Worm (Caenorhabditis elegans) whole organism, L1 larva: ENCODE results near the gene rpl-23.

Experiments
- C16A3.4 ChIP-seq: fragments of 150-350 bp; optimal IDR thresholded peaks from 2 replicates; lab custom pipeline; 2014; ENCODE audit warnings: missing biosample characterization, missing genetic modification characterization
- F16B12.6 ChIP-seq: fragments of 150-350 bp; optimal IDR thresholded peaks from 2 replicates; lab custom pipeline; 2014; ENCODE audit warnings: missing biosample characterization, missing genetic modification characterization
- alr-1 ChIP-seq: fragments of 200-800 bp; sonication (Bioruptor generic); optimal IDR thresholded peaks from 2 replicates; lab custom pipeline; 2018; ENCODE audit warnings: borderline replicate concordance, mild to moderate bottlenecking, missing genetic modification characterization, missing compliant biosample characterization
- ama-1 ChIP-seq: fragments of 150-350 bp; optimal IDR thresholded peaks from 2 replicates; lab custom pipeline; 2014
- ceh-63 ChIP-seq: fragments of 200-800 bp; sonication (Bioruptor generic); optimal IDR thresholded peaks from 2 replicates; lab custom pipeline; 2018; ENCODE audit warnings: mild to moderate bottlenecking, missing genetic modification characterization, missing compliant biosample characterization
- ceh-8 ChIP-seq: fragments of 200-800 bp; sonication (Bioruptor generic); optimal IDR thresholded peaks from 2 replicates; lab custom pipeline; 2018; ENCODE audit warnings: mild to moderate bottlenecking, missing genetic modification characterization, moderate library complexity, missing compliant biosample characterization
- ceh-82 ChIP-seq, 3 experiments: fragments of 150-350 bp in 1 of 3; sonication (generic microtip) in 2 of 3; optimal IDR thresholded peaks; 2 replicates each; lab custom pipeline; 2014 to 2017; ENCODE audit warnings: missing biosample characterization in 3 of 3, missing genetic modification characterization in 3 of 3
- ceh-88 ChIP-seq: fragments of 200-800 bp; sonication (Bioruptor generic); IDR thresholded peaks from 2 replicates; pipeline ENCODE4 v1.3.6; 2022; ENCODE audit warnings: missing genetic modification characterization, missing compliant biosample characterization
- ceh-90 ChIP-seq: sonication (generic microtip); optimal IDR thresholded peaks from 2 replicates; lab custom pipeline; 2016; ENCODE audit warnings: missing genetic modification characterization, missing compliant biosample characterization
- ces-1 ChIP-seq: fragments of 150-350 bp; optimal IDR thresholded peaks from 2 replicates; lab custom pipeline; 2014; ENCODE audit warnings: missing biosample characterization, missing genetic modification reagents, missing genetic modification characterization
- dpl-1 ChIP-seq, 3 experiments: fragments of 150-350 bp in 2 of 3; sonication (generic microtip) in 1 of 3; optimal IDR thresholded peaks; 2 replicates each; lab custom pipeline; 2014 to 2017; ENCODE audit warnings: missing biosample characterization in 3 of 3, missing genetic modification characterization in 3 of 3, missing genetic modification reagents in 3 of 3
- dsc-1 ChIP-seq: sonication (generic microtip); optimal IDR thresholded peaks from 2 replicates; lab custom pipeline; 2016; ENCODE audit warnings: mild to moderate bottlenecking, missing genetic modification characterization, missing compliant biosample characterization
- efl-1 ChIP-seq, 4 experiments: fragments of 150-350 bp; optimal IDR thresholded peaks in 3 of 4; peaks in 1 of 4; 1 replicate in 1 of 4; 2 replicates in 3 of 4; lab custom pipeline; 2014; ENCODE audit warnings: missing biosample characterization in 2 of 4, missing genetic modification characterization in 2 of 4, missing genetic modification reagents in 2 of 4
- efl-3 ChIP-seq: fragments of 200-800 bp; sonication (Bioruptor generic); optimal IDR thresholded peaks from 2 replicates; lab custom pipeline; 2018; ENCODE audit warnings: mild to moderate bottlenecking, missing genetic modification characterization, missing compliant biosample characterization
- egl-13 ChIP-seq: sonication (generic microtip); optimal IDR thresholded peaks from 2 replicates; lab custom pipeline; 2016; ENCODE audit warnings: missing genotype, missing genetic modification reagents, missing genetic modification characterization, missing compliant biosample characterization
- elt-3 ChIP-seq, 6 experiments: fragments of 150-350 bp in 1 of 6; sonication (generic microtip); optimal IDR thresholded peaks; 2 replicates each; lab custom pipeline; 2017 to 2018; ENCODE audit warnings: missing biosample characterization in 6 of 6, missing genetic modification characterization in 6 of 6, inconsistent platforms in 1 of 6
- fkh-10 ChIP-seq: sonication (generic microtip); optimal IDR thresholded peaks from 2 replicates; lab custom pipeline; 2017; ENCODE audit warnings: missing biosample characterization, missing genetic modification reagents, missing genetic modification characterization
- fkh-8 ChIP-seq: sonication (generic microtip); optimal IDR thresholded peaks from 2 replicates; lab custom pipeline; 2016; ENCODE audit warnings: mild to moderate bottlenecking, missing genetic modification characterization, missing compliant biosample characterization
- fos-1 ChIP-seq: fragments of 150-350 bp; optimal IDR thresholded peaks from 2 replicates; lab custom pipeline; 2014; ENCODE audit warnings: missing biosample characterization, missing genetic modification characterization
- grh-1 ChIP-seq: fragments of 200-800 bp; sonication (Bioruptor generic); IDR thresholded peaks from 2 replicates; pipeline ENCODE4 v1.3.6; 2022; ENCODE audit warnings: missing genetic modification reagents, missing genetic modification characterization, missing compliant biosample characterization
- hlh-17 ChIP-seq: fragments of 200-800 bp; sonication (Bioruptor generic); optimal IDR thresholded peaks from 2 replicates; lab custom pipeline; 2018; ENCODE audit warnings: missing genetic modification characterization, mild to moderate bottlenecking, missing compliant biosample characterization, moderate library complexity, borderline replicate concordance
- hpl-2 ChIP-seq: fragments of 150-350 bp; optimal IDR thresholded peaks from 2 replicates; lab custom pipeline; 2014; ENCODE audit warnings: missing biosample characterization, missing genetic modification reagents, missing genetic modification characterization
- irx-1 ChIP-seq: sonication (generic microtip); optimal IDR thresholded peaks from 2 replicates; lab custom pipeline; 2016; ENCODE audit warnings: missing genetic modification characterization, missing compliant biosample characterization
- lin-13 ChIP-seq: fragments of 150-350 bp; optimal IDR thresholded peaks from 2 replicates; lab custom pipeline; 2014; ENCODE audit warnings: missing biosample characterization, missing genetic modification reagents, missing genetic modification characterization
- lin-35 ChIP-seq, 2 experiments: fragments of 150-350 bp; optimal IDR thresholded peaks; 2 replicates each; lab custom pipeline; 2014; ENCODE audit warnings: missing biosample characterization in 2 of 2, missing genetic modification characterization in 2 of 2, missing genetic modification reagents in 2 of 2
- lin-39 ChIP-seq: fragments of 150-350 bp; optimal IDR thresholded peaks from 2 replicates; lab custom pipeline; 2014; ENCODE audit warnings: missing biosample characterization, missing genetic modification reagents, missing genetic modification characterization
- lir-3 ChIP-seq: sonication (generic microtip); optimal IDR thresholded peaks from 2 replicates; lab custom pipeline; 2016; ENCODE audit warnings: mild to moderate bottlenecking, missing genetic modification characterization, moderate library complexity, missing compliant biosample characterization; ENCODE audit not compliant: poor library complexity
- lsy-2 ChIP-seq, 2 experiments: fragments of 150-350 bp; optimal IDR thresholded peaks; 2 replicates each; lab custom pipeline; 2014; ENCODE audit warnings: missing biosample characterization in 2 of 2, missing genetic modification characterization in 2 of 2
- mep-1 ChIP-seq: fragments of 150-350 bp; optimal IDR thresholded peaks from 2 replicates; lab custom pipeline; 2014; ENCODE audit warnings: missing biosample characterization, missing genetic modification characterization
- nhr-47 ChIP-seq: sonication (generic microtip); optimal IDR thresholded peaks from 2 replicates; lab custom pipeline; 2016; ENCODE audit warnings: mild to moderate bottlenecking, missing genetic modification characterization, moderate library complexity, missing compliant biosample characterization
- nhr-71 ChIP-seq: sonication (generic microtip); optimal IDR thresholded peaks from 2 replicates; lab custom pipeline; 2016; ENCODE audit warnings: mild to moderate bottlenecking, missing genetic modification characterization, moderate library complexity, missing compliant biosample characterization
- nhr-76 ChIP-seq: sonication (generic microtip); optimal IDR thresholded peaks from 2 replicates; lab custom pipeline; 2017; ENCODE audit warnings: missing biosample characterization, missing genetic modification characterization
- nhr-77 ChIP-seq: fragments of 150-350 bp; optimal IDR thresholded peaks from 2 replicates; lab custom pipeline; 2014; ENCODE audit warnings: missing biosample characterization, missing genetic modification characterization
- nhr-85 ChIP-seq: sonication (generic microtip); peaks from one replicate; lab custom pipeline; 2016; ENCODE audit warnings: missing genetic modification characterization, inconsistent platforms, missing compliant biosample characterization
- pax-3 ChIP-seq: fragments of 200-800 bp; sonication (Bioruptor generic); optimal IDR thresholded peaks from 2 replicates; lab custom pipeline; 2018; ENCODE audit warnings: mild to moderate bottlenecking, missing genetic modification characterization, moderate library complexity, missing compliant biosample characterization
- skn-1 ChIP-seq: fragments of 150-350 bp; optimal IDR thresholded peaks from 2 replicates; lab custom pipeline; 2014; ENCODE audit warnings: missing biosample characterization, missing genetic modification characterization
- snpc-4 ChIP-seq: fragments of 150-350 bp; optimal IDR thresholded peaks from 2 replicates; lab custom pipeline; 2014; ENCODE audit warnings: missing biosample characterization, missing genetic modification characterization
- snu-23 ChIP-seq: sonication (generic microtip); optimal IDR thresholded peaks from 2 replicates; lab custom pipeline; 2016; ENCODE audit warnings: missing genetic modification characterization, missing compliant biosample characterization
- sox-4 ChIP-seq: sonication (generic microtip); optimal IDR thresholded peaks from 2 replicates; lab custom pipeline; 2016; ENCODE audit warnings: missing genetic modification characterization, missing compliant biosample characterization
- sptf-1 ChIP-seq: fragments of 150-350 bp; optimal IDR thresholded peaks from 2 replicates; lab custom pipeline; 2014; ENCODE audit warnings: missing biosample characterization, missing genetic modification characterization
- tbx-2 ChIP-seq: sonication (generic microtip); optimal IDR thresholded peaks from 2 replicates; lab custom pipeline; 2016; ENCODE audit warnings: missing genetic modification characterization, missing compliant biosample characterization
- unc-62 ChIP-seq: fragments of 150-350 bp; optimal IDR thresholded peaks from 2 replicates; lab custom pipeline; 2014; ENCODE audit warnings: missing biosample characterization, missing genetic modification reagents, missing genetic modification characterization
- unc-86 ChIP-seq: sonication (generic microtip); optimal IDR thresholded peaks from 2 replicates; lab custom pipeline; 2016; ENCODE audit warnings: missing genetic modification characterization, missing compliant biosample characterization
- xbp-1 ChIP-seq: sonication (generic microtip); optimal IDR thresholded peaks from 2 replicates; lab custom pipeline; 2016; ENCODE audit warnings: missing genetic modification characterization, missing compliant biosample characterization
- zag-1 ChIP-seq: fragments of 150-350 bp; optimal IDR thresholded peaks from 2 replicates; lab custom pipeline; 2014; ENCODE audit warnings: missing biosample characterization, missing genetic modification characterization
- zip-4 ChIP-seq: fragments of 200-800 bp; sonication (Bioruptor generic); optimal IDR thresholded peaks from 2 replicates; lab custom pipeline; 2018; ENCODE audit warnings: mild to moderate bottlenecking, missing genetic modification characterization, moderate library complexity, missing compliant biosample characterization
- ztf-11 ChIP-seq, 2 experiments: sonication (generic microtip); optimal IDR thresholded peaks; 2 replicates each; lab custom pipeline; 2016 to 2017; ENCODE audit warnings: missing genetic modification characterization in 2 of 2, missing biosample characterization in 1 of 2, missing compliant biosample characterization in 1 of 2

Gene rpl-23

ce11 chrIII:5692690-5693089 is 13.2 kb downstream of the rpl-23 start, which contains the start of the genes abi-1 and arle-14 (continued):
- no peak for TF ChIP-seq zag-1 (tag; lab: Kevin White, UChicago)
- peak; percentile 50 for TF ChIP-seq dsc-1
- peak; percentile 21 for TF ChIP-seq nhr-47
- TF ChIP-seq lin-35 (GFP tag; optimal IDR thresholded peaks at IDR 0.05; lab: Kevin White, UChicago) = peak; percentile 17 to 22
- TF ChIP-seq irx-1 (tag; lab: Kevin White, UChicago) = no peak
- TF ChIP-seq nhr-85 = peak; percentile 37
- no peak for TF ChIP-seq C16A3.4 (tag; lab: Kevin White, UChicago)

- TF ChIP-seq nhr-47 (no peak), unc-62 (no peak), alr-1 (tag; lab: Kevin White, UChicago) (no peak), fos-1 (tag; lab: Kevin White, UChicago) (no peak), hpl-2 (GFP tag; lab: Kevin White, UChicago) (no peak), ceh-88 (GFP tag; lab: Robert Waterston, UW) (no peak), lir-3 (tag; lab: Kevin White, UChicago) (no peak), sox-4 (tag; lab: Kevin White, UChicago) (no peak), nhr-76 (tag; lab: Kevin White, UChicago) (no peak), ceh-90 (tag; lab: Kevin White, UChicago) (no peak), tbx-2 (tag; lab: Kevin White, UChicago) (no peak), ces-1 (GFP tag; lab: Kevin White, UChicago) (no peak), snu-23 (no peak), lin-39 (tag; lab: Kevin White, UChicago) (no peak), nhr-71 (tag; lab: Kevin White, UChicago) (no peak)
Measured at ce11 chrIII:5691826-5692225, 14.1 kb downstream of the rpl-23 start.

- TF ChIP-seq lin-39 (tag; lab: Kevin White, UChicago) (no peak), fkh-10 (GFP tag; lab: Kevin White, UChicago) (peak; percentile 5), nhr-71 (tag; lab: Kevin White, UChicago) (peak; percentile 64), grh-1 (no peak), ztf-11 (tag; optimal IDR thresholded peaks at IDR 0.05; lab: Kevin White, UChicago) (peak in 1 of 2 experiments; percentile 30), tbx-2 (tag; lab: Kevin White, UChicago) (peak; percentile 42), egl-13 (tag; lab: Kevin White, UChicago) (no peak), zip-4 (GFP tag; lab: Kevin White, UChicago) (no peak), nhr-47 (peak; percentile 49), xbp-1 (tag; lab: Kevin White, UChicago) (peak; percentile 13), efl-1 (optimal IDR thresholded peaks at IDR 0.05; lab: Kevin White, UChicago) (peak; percentile 29 to 30), efl-1 (GFP tag; optimal IDR thresholded peaks at IDR 0.05 in 1 of 2; lab: Kevin White, UChicago) (no peak), fos-1 (tag; lab: Kevin White, UChicago) (peak; percentile 33), ceh-63 (GFP tag; lab: Kevin White, UChicago) (no peak), pax-3 (tag; lab: Kevin White, UChicago) (no peak), skn-1 (tag; lab: Kevin White, UChicago) (peak; percentile 35), snpc-4 (tag; lab: Kevin White, UChicago) (peak; percentile 1), snu-23 (peak; percentile 55), ceh-8 (no peak), lir-3 (tag; lab: Kevin White, UChicago) (no peak), lsy-2 (tag; optimal IDR thresholded peaks at IDR 0.05; lab: Kevin White, UChicago) (peak; percentile 22 to 67), elt-3 (tag; optimal IDR thresholded peaks at IDR 0.05; lab: Kevin White, UChicago) (no peak), dpl-1 (GFP tag; optimal IDR thresholded peaks at IDR 0.05; lab: Kevin White, UChicago) (peak in 1 of 3 experiments; percentile 32), unc-86 (tag; lab: Kevin White, UChicago) (peak; percentile 7), fkh-8 (tag; lab: Kevin White, UChicago) (peak; percentile 41), hpl-2 (GFP tag; lab: Kevin White, UChicago) (no peak), lin-13 (GFP tag; lab: Kevin White, UChicago) (no peak), C16A3.4 (tag; lab: Kevin White, UChicago) (peak; percentile 12), efl-3 (GFP tag; lab: Kevin White, UChicago) (no peak), hlh-17 (GFP tag; lab: Kevin White, UChicago) (no peak), F16B12.6 (tag; lab: Kevin White, UChicago) (no peak), nhr-77 (peak; percentile 47), ceh-82 (tag; optimal IDR thresholded peaks at IDR 0.05; lab: Kevin White, UChicago) (peak in 2 of 3 experiments; percentile 47 to 64), ama-1 (lab: Kevin White, UChicago) (no peak), sptf-1 (tag; lab: Kevin White, UChicago) (no peak), mep-1 (tag; lab: Kevin White, UChicago) (peak; percentile 55), lin-35 (GFP tag; optimal IDR thresholded peaks at IDR 0.05; lab: Kevin White, UChicago) (peak in 1 of 2 experiments; percentile 54)
Measured at ce11 chrIII:5688246-5688645, 17.7 kb downstream of the rpl-23 start.
